Worm (Caenorhabditis elegans): ENCODE results near the gene del-2.
A peak's percentile ranks its signal among the peaks of the same experiment; 100 is the strongest.

The del-2 gene

DNA sequence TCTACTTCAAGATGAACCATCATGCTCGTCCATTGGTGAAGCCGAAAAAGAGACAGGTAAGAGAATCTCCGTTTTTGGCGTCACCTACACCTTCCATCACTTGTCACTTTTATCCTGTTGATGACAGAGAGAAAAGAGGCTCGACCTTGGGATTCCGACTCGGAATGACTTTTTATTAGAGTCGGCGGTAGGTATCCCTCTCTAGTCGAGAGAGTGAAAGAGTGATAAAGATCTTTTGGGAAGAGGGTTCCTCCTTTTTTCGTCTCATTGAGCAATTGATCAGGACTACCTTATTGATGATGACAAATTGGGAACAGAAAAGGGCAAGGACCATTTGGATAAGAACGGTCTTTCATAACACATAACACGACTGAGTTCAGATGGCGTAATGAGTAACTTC, 24.5 kb downstream of the del-2 start:
- TF ChIP-seq set-16 (GFP tag; IDR thresholded peaks at IDR 0.05) (no peak), unc-62 (GFP tag; optimal IDR thresholded peaks at IDR 0.05 in 1 of 2) (peak in 1 of 2 experiments; percentile 88), unc-62 (tag; optimal IDR thresholded peaks at IDR 0.05) (no peak)

DNA sequence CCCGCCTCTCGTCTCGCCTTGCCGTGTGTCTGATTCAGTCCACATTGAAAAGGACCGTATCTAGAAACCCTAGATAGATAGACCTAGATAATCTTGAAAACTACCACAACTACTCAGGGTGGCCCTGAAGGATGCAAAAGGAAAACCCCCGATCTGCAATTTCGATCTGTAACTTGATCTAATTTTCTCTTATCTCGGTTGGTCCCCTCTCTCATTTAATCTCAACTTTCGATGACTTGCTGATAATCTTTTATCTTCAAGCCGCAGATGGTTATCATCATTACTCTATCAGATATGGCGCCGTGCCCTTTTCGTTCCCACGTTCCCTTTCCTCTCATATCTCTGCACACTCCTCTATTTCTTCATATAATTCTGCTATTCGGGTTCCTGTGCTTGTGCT, 26.3 kb downstream of the del-2 start:
- no peak for TF ChIP-seq nhr-237 (tag; optimal IDR thresholded peaks at IDR 0.05)
- TF ChIP-seq snpc-1.2 (GFP tag; IDR thresholded peaks at IDR 0.05) = no peak
- no peak for TF ChIP-seq zfp-2 (tag; optimal IDR thresholded peaks at IDR 0.05)
- no peak for TF ChIP-seq mes-2 (tag; optimal IDR thresholded peaks at IDR 0.05; ENCODE audit: poor library complexity, severe bottlenecking)
- no peak for TF ChIP-seq lin-15B (tag; optimal IDR thresholded peaks at IDR 0.05)
- no peak for TF ChIP-seq Y75B8A.6 (GFP tag; IDR thresholded peaks at IDR 0.05)
- no peak for TF ChIP-seq T20F7.1 (GFP tag; optimal IDR thresholded peaks at IDR 0.05)
- TF ChIP-seq madf-9 (GFP tag; conservative IDR thresholded peaks at IDR 0.05) = no peak
- no peak for TF ChIP-seq lin-1 (GFP tag; IDR thresholded peaks at IDR 0.05)
- TF ChIP-seq zag-1 (tag; optimal IDR thresholded peaks at IDR 0.05) = no peak

DNA sequence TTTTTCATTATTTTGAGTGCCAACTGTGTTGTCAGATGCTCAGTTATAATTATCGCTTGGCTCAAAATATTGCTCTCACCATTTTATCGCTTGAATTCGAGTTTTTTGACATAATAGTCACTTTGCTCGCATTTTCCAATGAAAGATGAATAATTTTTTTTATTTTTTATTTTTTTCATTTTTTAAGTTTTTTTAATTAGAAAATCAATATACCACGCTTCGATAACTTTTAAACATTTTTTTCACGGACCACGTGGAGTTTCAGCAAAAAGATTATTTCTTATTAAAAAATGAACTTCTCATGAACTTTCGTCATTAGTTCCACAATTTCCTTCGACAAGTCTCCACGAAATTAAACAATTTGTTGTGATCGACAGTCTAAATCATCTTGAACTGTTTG, 27.1 kb downstream of the del-2 start, which contains the start of gene elt-1:
TSS of gene elt-1 (plus strand) at position 301 of the 400 bp plus-strand sequence.
- TF ChIP-seq unc-39 (tag; optimal IDR thresholded peaks at IDR 0.05) = no peak
- no peak for TF ChIP-seq tra-1 (GFP tag; IDR thresholded peaks at IDR 0.05)
- TF ChIP-seq zip-2 (tag; optimal IDR thresholded peaks at IDR 0.05) = no peak
- no peak for TF ChIP-seq aha-1 (tag)
- no peak for TF ChIP-seq Y105C5A.15 (GFP tag; IDR thresholded peaks at IDR 0.05)
- TF ChIP-seq lin-39 (tag; optimal IDR thresholded peaks at IDR 0.05) = no peak
- TF ChIP-seq nhr-25 (tag; optimal IDR thresholded peaks at IDR 0.05; ENCODE audit: borderline replicate concordance, insufficient read depth) = no peak
- TF ChIP-seq ceh-20 (GFP tag; IDR thresholded peaks at IDR 0.05) = no peak
- no peak for TF ChIP-seq zfp-3 (GFP tag; conservative IDR thresholded peaks at IDR 0.05)
- TF ChIP-seq mxl-3 (GFP tag; optimal IDR thresholded peaks at IDR 0.05) = no peak

DNA sequence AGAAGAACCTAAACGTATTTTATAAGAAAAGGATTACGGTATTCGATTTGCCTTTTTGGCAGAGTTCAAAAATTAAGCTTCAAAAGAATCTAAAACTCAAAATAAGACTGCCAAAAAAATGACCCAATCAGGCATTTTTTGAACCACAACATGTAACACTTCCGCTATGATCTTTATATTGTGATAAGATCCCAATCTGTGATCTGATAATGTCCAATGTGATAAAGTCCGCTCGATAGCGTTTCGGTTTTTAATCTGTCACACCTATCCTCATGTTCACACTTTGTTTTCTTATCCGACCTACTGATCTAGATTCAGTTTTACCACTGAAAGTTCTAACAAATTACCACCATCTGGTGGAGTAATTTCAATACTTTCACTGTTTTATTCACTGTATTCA, 27.8 kb downstream of the del-2 start:
- TF ChIP-seq arid-1 (GFP tag; conservative IDR thresholded peaks at IDR 0.05) = no peak
- TF ChIP-seq mxl-2 (GFP tag; conservative IDR thresholded peaks at IDR 0.05) = no peak
- no peak for TF ChIP-seq hlh-30 (tag; optimal IDR thresholded peaks at IDR 0.05; ENCODE audit: insufficient read depth)
- TF ChIP-seq F10B5.3 (tag; optimal IDR thresholded peaks at IDR 0.05) = no peak
- no peak for TF ChIP-seq mep-1 (tag; optimal IDR thresholded peaks at IDR 0.05)
- TF ChIP-seq lin-1 (GFP tag; IDR thresholded peaks at IDR 0.05) = no peak
- TF ChIP-seq nhr-111 (GFP tag; optimal IDR thresholded peaks at IDR 0.05) = no peak
- no peak for TF ChIP-seq dmd-8 (GFP tag; IDR thresholded peaks at IDR 0.05)
- no peak for TF ChIP-seq ctbp-1 (GFP tag; IDR thresholded peaks at IDR 0.05)
- no peak for TF ChIP-seq aly-2 (tag; optimal IDR thresholded peaks at IDR 0.05)
- no peak for TF ChIP-seq mdt-29 (GFP tag; IDR thresholded peaks at IDR 0.05)
- TF ChIP-seq unc-130 (GFP tag; optimal IDR thresholded peaks at IDR 0.05) = no peak
- no peak for TF ChIP-seq nhr-28 (tag; optimal IDR thresholded peaks at IDR 0.05)
- no peak for TF ChIP-seq lin-38 (GFP tag; IDR thresholded peaks at IDR 0.05)
- TF ChIP-seq mxl-3 (GFP tag; optimal IDR thresholded peaks at IDR 0.05) = no peak
- no peak for TF ChIP-seq duxl-1 (tag; optimal IDR thresholded peaks at IDR 0.05; ENCODE audit: poor library complexity)
- TF ChIP-seq ceh-62 (tag; optimal IDR thresholded peaks at IDR 0.05) = no peak
- no peak for TF ChIP-seq set-16 (GFP tag; IDR thresholded peaks at IDR 0.05)
